Worm (Caenorhabditis elegans) whole organism, midembryonic: Measurements from ENCODE around the gene C08F11.7.
"Not testable (repeated sequence)": the region's sequence is repeated elsewhere in the genome, so short reads cannot be mapped to it uniquely, and the experiment has no call there.

Experiments used
- flt-1 ChIP-seq: fragments of 200-800 bp; sonication (Bioruptor generic); IDR thresholded peaks from 2 replicates; pipeline ENCODE4 v1.3.6; 2022; ENCODE audit warnings: missing genetic modification characterization, missing compliant biosample characterization
- klf-2 ChIP-seq: fragments of 200-800 bp; sonication (Bioruptor generic); conservative IDR thresholded peaks from 2 replicates; pipeline ENCODE4 v1.3.6; 2022; ENCODE audit warnings: missing genetic modification reagents, missing genetic modification characterization, missing compliant biosample characterization
- ref-1 ChIP-seq: fragments of 200-800 bp; sonication (Bioruptor generic); conservative IDR thresholded peaks from 2 replicates; pipeline ENCODE4 v1.3.6; 2022; ENCODE audit warnings: missing genetic modification reagents, missing genetic modification characterization, missing compliant biosample characterization

ce11 chrIV:13652023-13652422, 14.9 kb downstream of the C08F11.7 start, which contains the start of gene Y45F10C.6:
- TF ChIP-seq flt-1; klf-2; ref-1 (GFP tag; lab: Robert Waterston, UW): not testable (repeated sequence)
